Worm (Caenorhabditis elegans) whole organism, L2 larva: ENCODE data around the gene npr-43.
A peak's percentile ranks its signal among the peaks of the same experiment; 100 is the strongest.

Source experiments
- C34F6.9 ChIP-seq: fragments of 150-350 bp; optimal IDR thresholded peaks from 2 replicates; lab custom pipeline; 2014; ENCODE audit warnings: missing biosample characterization, missing genetic modification characterization
- F13H6.1 ChIP-seq: sonication (generic microtip); optimal IDR thresholded peaks from 2 replicates; lab custom pipeline; 2016; ENCODE audit warnings: missing genetic modification characterization, missing compliant biosample characterization
- R02D3.7 ChIP-seq: fragments of 150-350 bp; optimal IDR thresholded peaks from 2 replicates; lab custom pipeline; 2014; ENCODE audit warnings: missing biosample characterization, missing genetic modification characterization
- Y55F3AM.14 ChIP-seq: fragments of 200-800 bp; sonication (Bioruptor generic); optimal IDR thresholded peaks from 2 replicates; lab custom pipeline; 2018; ENCODE audit warnings: mild to moderate bottlenecking, missing genetic modification characterization, missing compliant biosample characterization
- ZK546.5 ChIP-seq: sonication (generic microtip); optimal IDR thresholded peaks from 2 replicates; lab custom pipeline; 2017; ENCODE audit warnings: missing biosample characterization, missing genetic modification characterization
- alr-1 ChIP-seq: fragments of 150-350 bp; optimal IDR thresholded peaks from 2 replicates; lab custom pipeline; 2014; ENCODE audit warnings: missing biosample characterization, missing genetic modification characterization
- aly-2 ChIP-seq: fragments of 150-350 bp; optimal IDR thresholded peaks from 2 replicates; lab custom pipeline; 2014; ENCODE audit warnings: missing biosample characterization, missing genetic modification characterization
- ama-1 ChIP-seq: fragments of 150-350 bp; optimal IDR thresholded peaks from 2 replicates; lab custom pipeline; 2018; ENCODE audit warnings: inconsistent platforms
- blmp-1 ChIP-seq: sonication (generic microtip); optimal IDR thresholded peaks from 2 replicates; lab custom pipeline; 2017; ENCODE audit warnings: missing genetic modification characterization, mild to moderate bottlenecking, missing compliant biosample characterization, antibody characterized with exemption, moderate library complexity; ENCODE audit not compliant: insufficient read depth
- ceh-16 ChIP-seq: fragments of 150-350 bp; optimal IDR thresholded peaks from 2 replicates; lab custom pipeline; 2014; ENCODE audit warnings: missing biosample characterization, missing genetic modification characterization
- ceh-82 ChIP-seq: fragments of 150-350 bp; optimal IDR thresholded peaks from 2 replicates; lab custom pipeline; 2014; ENCODE audit warnings: missing biosample characterization, missing genetic modification characterization
- crh-2 ChIP-seq: sonication (generic microtip); optimal IDR thresholded peaks from 2 replicates; lab custom pipeline; 2017; ENCODE audit warnings: missing biosample characterization, missing genetic modification characterization
- dmd-4 ChIP-seq: sonication (generic microtip); optimal IDR thresholded peaks from 2 replicates; lab custom pipeline; 2017; ENCODE audit warnings: missing biosample characterization, missing genetic modification characterization
- elt-1 ChIP-seq: fragments of 150-350 bp; optimal IDR thresholded peaks from 2 replicates; lab custom pipeline; 2014; ENCODE audit warnings: missing biosample characterization, missing genetic modification characterization
- elt-3 ChIP-seq: sonication (generic microtip); optimal IDR thresholded peaks from 2 replicates; lab custom pipeline; 2017; ENCODE audit warnings: missing biosample characterization, missing genetic modification characterization
- gmeb-1 ChIP-seq: fragments of 150-350 bp; optimal IDR thresholded peaks from 2 replicates; lab custom pipeline; 2014; ENCODE audit warnings: missing biosample characterization, missing genetic modification characterization
- lin-13 ChIP-seq: fragments of 150-350 bp; optimal IDR thresholded peaks from 2 replicates; lab custom pipeline; 2014; ENCODE audit warnings: missing biosample characterization, missing genetic modification reagents, missing genetic modification characterization
- lin-39 ChIP-seq: fragments of 150-350 bp; optimal IDR thresholded peaks from 2 replicates; lab custom pipeline; 2014; ENCODE audit warnings: missing biosample characterization, missing genetic modification reagents, missing genetic modification characterization
- mab-5 ChIP-seq: fragments of 150-350 bp; optimal IDR thresholded peaks from 2 replicates; lab custom pipeline; 2014; ENCODE audit warnings: missing biosample characterization, missing genetic modification characterization
- mbf-1 ChIP-seq: sonication (generic microtip); optimal IDR thresholded peaks from 2 replicates; lab custom pipeline; 2017; ENCODE audit warnings: missing biosample characterization, missing genetic modification characterization
- mdl-1 ChIP-seq, 2 experiments: fragments of 150-350 bp in 1 of 2; sonication (generic microtip) in 1 of 2; optimal IDR thresholded peaks; 2 replicates each; lab custom pipeline; 2017; ENCODE audit warnings: missing biosample characterization in 2 of 2, missing genetic modification characterization in 2 of 2
- nhr-10 ChIP-seq: sonication (generic microtip); optimal IDR thresholded peaks from 2 replicates; lab custom pipeline; 2017; ENCODE audit warnings: missing biosample characterization, missing genetic modification characterization
- nhr-11 ChIP-seq: fragments of 150-350 bp; optimal IDR thresholded peaks from 2 replicates; lab custom pipeline; 2014; ENCODE audit warnings: missing biosample characterization, missing genetic modification characterization
- nhr-12 ChIP-seq: fragments of 150-350 bp; optimal IDR thresholded peaks from 2 replicates; lab custom pipeline; 2014; ENCODE audit warnings: missing biosample characterization, missing genetic modification characterization
- nhr-21 ChIP-seq: fragments of 150-350 bp; optimal IDR thresholded peaks from 2 replicates; lab custom pipeline; 2014; ENCODE audit warnings: missing biosample characterization, missing genetic modification characterization
- nhr-23 ChIP-seq: fragments of 150-350 bp; optimal IDR thresholded peaks from 2 replicates; lab custom pipeline; 2014; ENCODE audit warnings: missing biosample characterization, missing genetic modification reagents, missing genetic modification characterization
- nhr-237 ChIP-seq: fragments of 150-350 bp; optimal IDR thresholded peaks from 2 replicates; lab custom pipeline; 2014; ENCODE audit warnings: missing biosample characterization, missing genetic modification characterization
- nhr-25 ChIP-seq: fragments of 150-350 bp; sonication (generic microtip); optimal IDR thresholded peaks from 3 replicates; lab custom pipeline; 2014; ENCODE audit warnings: missing biosample characterization, missing genetic modification characterization
- nhr-6 ChIP-seq: fragments of 150-350 bp; optimal IDR thresholded peaks from 2 replicates; lab custom pipeline; 2014; ENCODE audit warnings: missing biosample characterization, missing genetic modification characterization
- nhr-77 ChIP-seq: fragments of 150-350 bp; optimal IDR thresholded peaks from 2 replicates; lab custom pipeline; 2014; ENCODE audit warnings: missing biosample characterization, missing genetic modification characterization
- peb-1 ChIP-seq: fragments of 150-350 bp; optimal IDR thresholded peaks from 2 replicates; lab custom pipeline; 2014; ENCODE audit warnings: missing biosample characterization, missing genetic modification characterization
- sem-4 ChIP-seq: fragments of 150-350 bp; optimal IDR thresholded peaks from 2 replicates; lab custom pipeline; 2014; ENCODE audit warnings: missing biosample characterization, missing genetic modification reagents, missing genetic modification characterization
- skn-1 ChIP-seq: sonication (generic microtip); optimal IDR thresholded peaks from 2 replicates; lab custom pipeline; 2017; ENCODE audit warnings: missing biosample characterization, missing genetic modification characterization
- sma-3 ChIP-seq: sonication (generic microtip); optimal IDR thresholded peaks from 2 replicates; lab custom pipeline; 2016; ENCODE audit warnings: missing genetic modification reagents, missing genetic modification characterization, missing compliant biosample characterization
- sma-9 ChIP-seq, 2 experiments: fragments of 150-350 bp in 1 of 2; sonication (generic microtip) in 1 of 2; optimal IDR thresholded peaks; 2 replicates each; lab custom pipeline; 2014 to 2016; ENCODE audit warnings: missing genetic modification characterization in 2 of 2, mild to moderate bottlenecking in 1 of 2, missing biosample characterization in 1 of 2, missing compliant biosample characterization in 1 of 2, missing genetic modification reagents in 1 of 2, moderate library complexity in 1 of 2
- snpc-4 ChIP-seq: fragments of 150-350 bp; optimal IDR thresholded peaks from 2 replicates; lab custom pipeline; 2014; ENCODE audit warnings: missing biosample characterization, missing genetic modification characterization
- unc-39 ChIP-seq: fragments of 150-350 bp; optimal IDR thresholded peaks from 2 replicates; lab custom pipeline; 2014; ENCODE audit warnings: missing biosample characterization, missing genetic modification characterization
- unc-55 ChIP-seq: fragments of 150-350 bp; sonication (generic microtip); optimal IDR thresholded peaks from 3 replicates; lab custom pipeline; 2014; ENCODE audit warnings: missing biosample characterization, missing genetic modification reagents, missing genetic modification characterization
- unc-62 ChIP-seq: fragments of 150-350 bp; optimal IDR thresholded peaks from 2 replicates; lab custom pipeline; 2014; ENCODE audit warnings: missing biosample characterization, missing genetic modification reagents, missing genetic modification characterization
- zag-1 ChIP-seq: fragments of 150-350 bp; optimal IDR thresholded peaks from 2 replicates; lab custom pipeline; 2014; ENCODE audit warnings: missing biosample characterization, missing genetic modification characterization
- ztf-1 ChIP-seq: fragments of 200-800 bp; sonication (Bioruptor generic); conservative IDR thresholded peaks from 2 replicates; pipeline ENCODE4 v1.3.6; 2022; ENCODE audit warnings: missing genetic modification characterization, missing compliant biosample characterization
- ztf-4 ChIP-seq: fragments of 150-350 bp; optimal IDR thresholded peaks from 2 replicates; lab custom pipeline; 2014; ENCODE audit warnings: missing biosample characterization, missing genetic modification characterization

Gene npr-43

DNA sequence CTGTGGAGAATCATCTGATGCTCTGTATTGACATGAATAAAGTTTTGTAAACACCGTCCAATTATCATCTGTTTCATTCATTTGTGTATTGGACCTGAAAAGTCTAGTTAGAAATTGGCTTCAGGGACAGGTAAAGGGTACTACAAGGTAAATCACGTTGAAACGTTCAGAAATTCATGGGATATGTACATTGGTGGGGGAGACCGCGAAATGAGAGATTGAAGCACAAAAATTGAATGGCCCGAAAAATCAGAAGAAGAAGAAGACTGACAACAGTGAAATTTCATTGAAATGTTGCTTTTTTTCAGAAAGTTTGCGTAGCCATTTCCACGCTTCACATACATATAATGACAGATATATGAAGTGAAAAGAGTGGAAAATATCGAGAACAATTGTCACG lies at the start of gene npr-43:
npr-43 (minus strand) TSS at position 101 of the 400 bp plus-strand sequence.
- TF ChIP-seq ZK546.5 (tag; lab: Kevin White, UChicago) (no peak), unc-55 (GFP tag; lab: Kevin White, UChicago) (no peak), elt-3 (tag; lab: Kevin White, UChicago) (no peak), alr-1 (tag; lab: Kevin White, UChicago) (no peak), ama-1 (no peak)

DNA sequence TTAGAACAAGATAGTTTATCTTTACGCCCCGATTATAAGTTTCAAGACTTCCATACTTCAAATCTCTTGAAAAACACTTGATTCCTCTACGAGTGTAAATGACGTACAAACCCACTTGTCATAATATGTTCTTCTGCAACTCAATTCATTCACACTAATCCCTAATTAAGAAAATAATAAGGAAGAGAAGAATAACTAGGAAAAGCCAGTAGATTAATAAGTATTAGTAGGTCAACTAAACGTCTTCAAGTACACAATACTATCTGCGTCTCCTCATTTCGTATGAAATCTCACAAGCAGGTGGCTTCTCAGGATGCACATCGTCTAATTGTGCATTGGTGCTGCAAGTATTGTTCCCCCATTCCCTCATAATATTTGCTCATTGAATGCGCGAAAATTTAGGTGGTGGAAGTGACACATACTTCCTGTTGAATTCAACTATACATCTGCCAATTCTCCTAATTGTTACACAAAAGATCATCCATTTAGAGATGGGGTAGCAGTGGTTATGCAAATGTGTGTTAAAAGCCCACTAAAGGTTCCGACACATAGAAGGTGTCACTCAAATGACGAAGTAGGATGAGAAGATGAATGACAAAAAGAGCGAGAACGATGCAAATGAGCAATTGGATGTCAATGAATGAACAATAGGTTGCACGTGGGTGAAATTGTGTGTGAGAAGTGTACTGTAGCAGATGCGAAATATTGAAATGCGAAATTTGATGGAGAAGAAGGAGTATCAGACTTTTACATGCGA lies 48.4 kb upstream of the npr-43 start:
- TF ChIP-seq peb-1 (tag; lab: Kevin White, UChicago) (no peak), nhr-77 (no peak), crh-2 (tag; lab: Kevin White, UChicago) (no peak), nhr-237 (tag; lab: Kevin White, UChicago) (no peak), mab-5 (tag; lab: Kevin White, UChicago) (no peak), skn-1 (no peak), gmeb-1 (tag; lab: Kevin White, UChicago) (no peak), elt-3 (tag; lab: Kevin White, UChicago) (no peak), elt-1 (tag; lab: Kevin White, UChicago) (no peak), alr-1 (tag; lab: Kevin White, UChicago) (no peak), unc-62 (GFP tag; lab: Kevin White, UChicago) (no peak), dmd-4 (tag; lab: Kevin White, UChicago) (no peak), nhr-21 (tag; lab: Kevin White, UChicago) (no peak), lin-13 (GFP tag; lab: Kevin White, UChicago) (no peak), mbf-1 (tag; lab: Kevin White, UChicago) (no peak)
- TF ChIP-seq, all 48 proteins: peak for 0

- TF ChIP-seq R02D3.7 (tag; lab: Kevin White, UChicago) (no peak), blmp-1 (no peak), sma-3 (no peak), zag-1 (no peak), Y55F3AM.14 (GFP tag; lab: Kevin White, UChicago) (no peak), lin-39 (tag; lab: Kevin White, UChicago) (no peak), lin-13 (GFP tag; lab: Kevin White, UChicago) (no peak), ceh-82 (no peak), aly-2 (no peak), ztf-4 (tag; lab: Kevin White, UChicago) (no peak)
Measured at ce11 chrV:14426013-14426412, 47.1 kb upstream of the npr-43 start.

DNA sequence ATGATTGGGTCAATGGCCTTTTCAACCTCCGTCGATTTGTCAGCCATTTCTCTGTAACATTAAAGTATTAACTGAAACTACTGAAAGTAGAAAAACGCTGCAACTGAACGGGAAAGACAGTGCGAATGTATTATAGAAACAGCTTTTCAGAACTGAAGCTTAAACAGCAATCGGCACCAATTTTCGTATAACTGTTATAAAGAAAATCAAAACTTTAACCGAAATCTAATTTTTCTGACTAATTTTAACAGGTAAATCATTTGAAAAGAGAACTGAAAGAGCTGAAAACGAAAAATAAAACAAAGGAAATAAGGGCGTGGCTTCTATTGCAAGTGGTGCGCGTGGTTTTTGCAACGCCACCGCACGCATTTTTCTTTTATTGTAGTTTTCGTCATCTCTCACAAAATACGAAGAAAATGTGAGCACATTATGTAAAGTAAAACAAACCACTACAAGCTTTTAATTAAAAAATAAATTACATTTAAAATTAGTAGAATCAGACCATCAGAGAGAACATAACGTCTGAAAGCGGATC lies 46.1 kb upstream of the npr-43 start, which contains the start of gene rrsr-1:
rrsr-1 (minus strand) TSS at position 51 of the 535 bp plus-strand sequence.
- no peak for TF ChIP-seq ZK546.5 (tag; lab: Kevin White, UChicago)
- no peak for TF ChIP-seq mdl-1 (tag; optimal IDR thresholded peaks at IDR 0.05; lab: Kevin White, UChicago)
- no peak for TF ChIP-seq nhr-12 (tag; lab: Kevin White, UChicago)
- TF ChIP-seq sem-4, result no peak
- TF ChIP-seq ztf-1 (GFP tag; lab: Robert Waterston, UW), result no peak
- TF ChIP-seq C34F6.9 (tag; lab: Kevin White, UChicago), result peak; percentile 56
- no peak for TF ChIP-seq unc-62 (GFP tag; lab: Kevin White, UChicago)
- TF ChIP-seq ztf-4 (tag; lab: Kevin White, UChicago), result no peak
- TF ChIP-seq R02D3.7 (tag; lab: Kevin White, UChicago), result no peak
- no peak for TF ChIP-seq nhr-11 (tag; lab: Kevin White, UChicago)
- TF ChIP-seq nhr-237 (tag; lab: Kevin White, UChicago), result no peak
- TF ChIP-seq nhr-25 (tag; lab: Kevin White, UChicago), result no peak
- no peak for TF ChIP-seq mab-5 (tag; lab: Kevin White, UChicago)
- TF ChIP-seq nhr-10 (tag; lab: Kevin White, UChicago), result no peak
- peak; percentile 54 for TF ChIP-seq unc-55 (GFP tag; lab: Kevin White, UChicago)
- TF ChIP-seq Y55F3AM.14 (GFP tag; lab: Kevin White, UChicago), result no peak
- peak; percentile 38 for TF ChIP-seq F13H6.1 (tag; lab: Kevin White, UChicago)
- TF ChIP-seq sma-3, result peak; percentile 28
- no peak for TF ChIP-seq mbf-1 (tag; lab: Kevin White, UChicago)
- TF ChIP-seq snpc-4 (tag; lab: Kevin White, UChicago), result no peak
- TF ChIP-seq unc-39, result no peak
- TF ChIP-seq nhr-23 (tag; lab: Kevin White, UChicago), result no peak
- no peak for TF ChIP-seq gmeb-1 (tag; lab: Kevin White, UChicago)
- no peak for TF ChIP-seq elt-1 (tag; lab: Kevin White, UChicago)
- TF ChIP-seq aly-2, result no peak
- TF ChIP-seq ama-1, result no peak
- TF ChIP-seq zag-1, result no peak
- no peak for TF ChIP-seq dmd-4 (tag; lab: Kevin White, UChicago)
- no peak for TF ChIP-seq lin-13 (GFP tag; lab: Kevin White, UChicago)
- no peak for TF ChIP-seq ceh-82
- TF ChIP-seq crh-2 (tag; lab: Kevin White, UChicago), result no peak
- no peak for TF ChIP-seq nhr-21 (tag; lab: Kevin White, UChicago)
- no peak for TF ChIP-seq alr-1 (tag; lab: Kevin White, UChicago)
- TF ChIP-seq elt-3 (tag; lab: Kevin White, UChicago), result no peak
- no peak for TF ChIP-seq blmp-1
- peak; percentile 47 for TF ChIP-seq sma-9 (GFP tag; optimal IDR thresholded peaks at IDR 0.05; lab: Kevin White, UChicago)
- no peak for TF ChIP-seq sma-9 (tag; optimal IDR thresholded peaks at IDR 0.05; lab: Kevin White, UChicago)
- no peak for TF ChIP-seq peb-1 (tag; lab: Kevin White, UChicago)
- no peak for TF ChIP-seq ceh-16 (tag; lab: Kevin White, UChicago)
- no peak for TF ChIP-seq nhr-6 (tag; lab: Kevin White, UChicago)
